Worm (Caenorhabditis elegans) whole organism, mixed stage, embryonic: Measurements from ENCODE around the gene str-238.

Experiments used
- blmp-1 ChIP-seq: fragments of 150-350 bp; optimal IDR thresholded peaks from 2 replicates; lab custom pipeline; 2014; ENCODE audit warnings: missing biosample characterization, missing genetic modification characterization
- cnd-1 ChIP-seq: fragments of 200-800 bp; sonication (Bioruptor generic); optimal IDR thresholded peaks from 2 replicates; lab custom pipeline; 2018; ENCODE audit warnings: mild to moderate bottlenecking, missing genetic modification characterization, missing compliant biosample characterization
- elt-3 ChIP-seq: fragments of 150-350 bp; optimal IDR thresholded peaks from 2 replicates; lab custom pipeline; 2014; ENCODE audit warnings: missing biosample characterization, missing genetic modification characterization
- lin-13 ChIP-seq: fragments of 150-350 bp; optimal IDR thresholded peaks from 2 replicates; lab custom pipeline; 2014; ENCODE audit warnings: missing biosample characterization, missing genetic modification characterization
- lin-32 ChIP-seq: fragments of 200-800 bp; sonication (Bioruptor generic); optimal IDR thresholded peaks from 2 replicates; lab custom pipeline; 2018; ENCODE audit warnings: mild to moderate bottlenecking, missing genetic modification characterization, missing compliant biosample characterization
- mls-2 ChIP-seq: sonication (generic microtip); optimal IDR thresholded peaks from 2 replicates; lab custom pipeline; 2016; ENCODE audit warnings: mild to moderate bottlenecking, missing genetic modification characterization, moderate library complexity, missing compliant biosample characterization
- nhr-12 ChIP-seq: fragments of 150-350 bp; optimal IDR thresholded peaks from 2 replicates; lab custom pipeline; 2014; ENCODE audit warnings: missing biosample characterization, missing genetic modification characterization
- nhr-237 ChIP-seq: fragments of 150-350 bp; optimal IDR thresholded peaks from 2 replicates; lab custom pipeline; 2014; ENCODE audit warnings: missing biosample characterization, missing genetic modification characterization
- unc-39 ChIP-seq: fragments of 150-350 bp; optimal IDR thresholded peaks from 2 replicates; lab custom pipeline; 2014; ENCODE audit warnings: missing biosample characterization, missing genetic modification characterization

ce11 chrV:800271-800670 is 35.4 kb downstream of the str-238 start:
- TF ChIP-seq lin-32 (GFP tag; lab: Kevin White, UChicago) (no peak), lin-13 (tag; lab: Kevin White, UChicago) (no peak), mls-2 (no peak), elt-3 (tag; lab: Kevin White, UChicago) (no peak), nhr-237 (tag; lab: Kevin White, UChicago) (no peak), nhr-12 (tag; lab: Kevin White, UChicago) (no peak), unc-39 (tag; lab: Kevin White, UChicago) (no peak), blmp-1 (tag; lab: Kevin White, UChicago) (no peak), cnd-1 (tag; lab: Kevin White, UChicago) (no peak)
